Fruit fly (Drosophila melanogaster) ovary, adult (tissue): Measurements from ENCODE around the gene Nup133.

Experiments
- CG17801 ChIP-seq: fragments of 200-800 bp; optimal IDR thresholded peaks from 2 replicates; lab custom pipeline; 2019; ENCODE audit warnings: missing biosample characterization, mild to moderate bottlenecking, missing genetic modification characterization, moderate library complexity; ENCODE audit not compliant: partially characterized antibody

Nup133 gene

dm6 chr3R:22690311-22690710 is at the start of gene Nup133, which contains the start of gene wfs1:
TSS of gene Nup133 (plus strand) at chr3R:22690607.
TSS of gene wfs1 (minus strand) at chr3R:22690380.
- peak; percentile 92 for TF ChIP-seq CG17801 (GFP tag; lab: Kevin White, UChicago)

- no peak for TF ChIP-seq CG17801 (GFP tag; lab: Kevin White, UChicago)
Observed at dm6 chr3R:22649859-22650258, 40.5 kb upstream of the Nup133 start.

- no peak for TF ChIP-seq CG17801 (GFP tag; lab: Kevin White, UChicago)
Observed at dm6 chr3R:22663115-22663514, 27.3 kb upstream of the Nup133 start.

- no peak for TF ChIP-seq CG17801 (GFP tag; lab: Kevin White, UChicago)
Observed at dm6 chr3R:22664274-22664673, 26.1 kb upstream of the Nup133 start.

- TF ChIP-seq CG17801 (GFP tag; lab: Kevin White, UChicago): peak; percentile 49
Observed at dm6 chr3R:22666449-22667283, 23.7 kb upstream of the Nup133 start.

- TF ChIP-seq CG17801 (GFP tag; lab: Kevin White, UChicago): peak; percentile 91
Observed at dm6 chr3R:22667284-22667958, 23.0 kb upstream of the Nup133 start.

- no peak for TF ChIP-seq CG17801 (GFP tag; lab: Kevin White, UChicago)
Observed at dm6 chr3R:22667959-22668316, 22.5 kb upstream of the Nup133 start.

dm6 chr3R:22668622-22669021 is 21.8 kb upstream of the Nup133 start:
- no peak for TF ChIP-seq CG17801 (GFP tag; lab: Kevin White, UChicago)

- TF ChIP-seq CG17801 (GFP tag; lab: Kevin White, UChicago): no peak
Observed at dm6 chr3R:22669121-22669520, 21.3 kb upstream of the Nup133 start.

- TF ChIP-seq CG17801 (GFP tag; lab: Kevin White, UChicago): no peak
Observed at dm6 chr3R:22669789-22670426, 20.5 kb upstream of the Nup133 start.

dm6 chr3R:22672695-22673346 is 17.6 kb upstream of the Nup133 start:
- no peak for TF ChIP-seq CG17801 (GFP tag; lab: Kevin White, UChicago)

- no peak for TF ChIP-seq CG17801 (GFP tag; lab: Kevin White, UChicago)
Observed at dm6 chr3R:22673528-22673959, 16.9 kb upstream of the Nup133 start.

- TF ChIP-seq CG17801 (GFP tag; lab: Kevin White, UChicago): no peak
Observed at dm6 chr3R:22675447-22675846, 15.0 kb upstream of the Nup133 start.

dm6 chr3R:22684044-22684947 is 6.1 kb upstream of the Nup133 start:
- no peak for TF ChIP-seq CG17801 (GFP tag; lab: Kevin White, UChicago)
